Worm (Caenorhabditis elegans): ENCODE data around the gene dre-1.
A peak's percentile ranks its signal among the peaks of the same experiment; 100 is the strongest.

DNA sequence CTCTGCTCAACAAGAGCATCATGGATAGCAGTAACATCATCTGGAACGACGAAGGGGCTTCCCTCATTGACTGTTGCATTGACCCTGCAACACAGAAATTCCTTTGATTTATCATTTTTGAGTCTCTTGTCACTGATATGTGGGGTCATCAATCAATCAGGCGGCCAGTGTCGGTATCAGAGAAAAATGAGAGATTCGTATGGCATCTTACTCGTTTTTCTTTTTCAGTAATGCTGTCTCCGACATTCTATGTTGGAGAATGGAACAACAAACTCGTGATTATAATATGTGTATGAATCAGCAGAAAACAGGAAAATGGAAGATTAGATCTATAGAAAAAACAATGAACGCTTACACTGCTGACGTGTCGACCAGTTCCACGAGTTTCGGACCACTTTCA is 43.1 kb downstream of the dre-1 start:
- peak; percentile 12 for TF ChIP-seq crh-2 (tag; optimal IDR thresholded peaks at IDR 0.05)
- peak; percentile 6 for TF ChIP-seq fos-1 (tag; optimal IDR thresholded peaks at IDR 0.05)
- no peak for TF ChIP-seq lin-13 (GFP tag; optimal IDR thresholded peaks at IDR 0.05)
- TF ChIP-seq egl-27 (tag; optimal IDR thresholded peaks at IDR 0.05), result no peak
- no peak for TF ChIP-seq lsy-2 (tag; optimal IDR thresholded peaks at IDR 0.05)
